Worm (Caenorhabditis elegans) whole organism, mixed stage, embryonic: ENCODE results near the gene F54D10.9.
A peak's percentile ranks its signal among the peaks of the same experiment; 100 is the strongest.

Source experiments
- M03D4.4 ChIP-seq: sonication (generic microtip); optimal IDR thresholded peaks from 2 replicates; lab custom pipeline; 2017; ENCODE audit warnings: mild to moderate bottlenecking, missing genetic modification characterization, missing compliant biosample characterization
- bed-3 ChIP-seq: fragments of 200-800 bp; sonication (Bioruptor generic); optimal IDR thresholded peaks from 3 replicates; lab custom pipeline; 2018; ENCODE audit warnings: mild to moderate bottlenecking, missing genetic modification characterization, moderate library complexity, missing compliant biosample characterization
- blmp-1 ChIP-seq: fragments of 150-350 bp; optimal IDR thresholded peaks from 2 replicates; lab custom pipeline; 2014; ENCODE audit warnings: missing biosample characterization, missing genetic modification characterization
- ceh-43 ChIP-seq: fragments of 200-800 bp; sonication (Bioruptor generic); optimal IDR thresholded peaks from 2 replicates; lab custom pipeline; 2018; ENCODE audit warnings: mild to moderate bottlenecking, missing genetic modification characterization, moderate library complexity, missing compliant biosample characterization
- ceh-83 ChIP-seq: fragments of 200-800 bp; sonication (Bioruptor generic); optimal IDR thresholded peaks from 2 replicates; lab custom pipeline; 2018; ENCODE audit warnings: mild to moderate bottlenecking, missing genetic modification characterization, missing compliant biosample characterization
- ces-1 ChIP-seq: fragments of 150-350 bp; optimal IDR thresholded peaks from 2 replicates; lab custom pipeline; 2014; ENCODE audit warnings: missing biosample characterization, missing genetic modification reagents, missing genetic modification characterization
- cnd-1 ChIP-seq: fragments of 200-800 bp; sonication (Bioruptor generic); optimal IDR thresholded peaks from 2 replicates; lab custom pipeline; 2018; ENCODE audit warnings: mild to moderate bottlenecking, missing genetic modification characterization, missing compliant biosample characterization
- drap-1 ChIP-seq: fragments of 200-800 bp; sonication (Bioruptor generic); optimal IDR thresholded peaks from 3 replicates; lab custom pipeline; 2018; ENCODE audit warnings: mild to moderate bottlenecking, missing genetic modification characterization, missing compliant biosample characterization
- elt-1 ChIP-seq: sonication (generic microtip); optimal IDR thresholded peaks from 2 replicates; lab custom pipeline; 2017; ENCODE audit warnings: missing genetic modification characterization, mild to moderate bottlenecking, missing compliant biosample characterization, antibody characterized with exemption, moderate library complexity, borderline replicate concordance; ENCODE audit not compliant: insufficient read depth
- elt-3 ChIP-seq: fragments of 150-350 bp; optimal IDR thresholded peaks from 2 replicates; lab custom pipeline; 2014; ENCODE audit warnings: missing biosample characterization, missing genetic modification characterization
- flh-1 ChIP-seq: fragments of 200-800 bp; sonication (Bioruptor generic); optimal IDR thresholded peaks from 2 replicates; lab custom pipeline; 2018; ENCODE audit warnings: mild to moderate bottlenecking, missing genetic modification characterization, moderate library complexity, missing compliant biosample characterization
- ham-2 ChIP-seq: fragments of 200-800 bp; sonication (Bioruptor generic); optimal IDR thresholded peaks from 2 replicates; lab custom pipeline; 2018; ENCODE audit warnings: mild to moderate bottlenecking, missing genetic modification characterization, missing compliant biosample characterization
- hlh-1 ChIP-seq: fragments of 150-350 bp; optimal IDR thresholded peaks from 2 replicates; lab custom pipeline; 2014; ENCODE audit warnings: missing biosample characterization, missing genetic modification reagents, missing genetic modification characterization
- lin-13 ChIP-seq: fragments of 150-350 bp; optimal IDR thresholded peaks from 2 replicates; lab custom pipeline; 2014; ENCODE audit warnings: missing biosample characterization, missing genetic modification characterization
- lin-32 ChIP-seq: fragments of 200-800 bp; sonication (Bioruptor generic); optimal IDR thresholded peaks from 2 replicates; lab custom pipeline; 2018; ENCODE audit warnings: mild to moderate bottlenecking, missing genetic modification characterization, missing compliant biosample characterization
- mls-2 ChIP-seq: sonication (generic microtip); optimal IDR thresholded peaks from 2 replicates; lab custom pipeline; 2016; ENCODE audit warnings: mild to moderate bottlenecking, missing genetic modification characterization, moderate library complexity, missing compliant biosample characterization
- nhr-12 ChIP-seq: fragments of 150-350 bp; optimal IDR thresholded peaks from 2 replicates; lab custom pipeline; 2014; ENCODE audit warnings: missing biosample characterization, missing genetic modification characterization
- nhr-2 ChIP-seq: fragments of 150-350 bp; optimal IDR thresholded peaks from 2 replicates; lab custom pipeline; 2014; ENCODE audit warnings: missing biosample characterization, missing genetic modification characterization
- nhr-28 ChIP-seq: fragments of 150-350 bp; optimal IDR thresholded peaks from 2 replicates; lab custom pipeline; 2014; ENCODE audit warnings: missing biosample characterization, missing genetic modification characterization
- nhr-76 ChIP-seq: sonication (generic microtip); optimal IDR thresholded peaks from 2 replicates; lab custom pipeline; 2017; ENCODE audit warnings: missing biosample characterization, missing genetic modification characterization
- pha-4 ChIP-seq: fragments of 150-350 bp; optimal IDR thresholded peaks from 2 replicates; lab custom pipeline; 2018; ENCODE audit warnings: missing biosample characterization, missing genetic modification reagents, missing genetic modification characterization
- sem-2 ChIP-seq: fragments of 200-800 bp; sonication (Bioruptor generic); optimal IDR thresholded peaks from 2 replicates; lab custom pipeline; 2018; ENCODE audit warnings: mild to moderate bottlenecking, missing genetic modification characterization, missing compliant biosample characterization
- snpc-4 ChIP-seq: fragments of 150-350 bp; optimal IDR thresholded peaks from 2 replicates; lab custom pipeline; 2014; ENCODE audit warnings: missing biosample characterization, missing genetic modification characterization
- tbx-8 ChIP-seq: fragments of 200-800 bp; sonication (Bioruptor generic); optimal IDR thresholded peaks from 2 replicates; lab custom pipeline; 2018; ENCODE audit warnings: mild to moderate bottlenecking, missing genetic modification characterization, moderate library complexity, missing compliant biosample characterization
- unc-120 ChIP-seq: sonication (generic microtip); optimal IDR thresholded peaks from 2 replicates; lab custom pipeline; 2017; ENCODE audit warnings: missing genetic modification characterization, missing compliant biosample characterization; ENCODE audit not compliant: poor library complexity, severe bottlenecking
- unc-62 ChIP-seq: fragments of 150-350 bp; optimal IDR thresholded peaks from 2 replicates; lab custom pipeline; 2014; ENCODE audit warnings: missing biosample characterization, missing genetic modification reagents, missing genetic modification characterization
- zip-8 ChIP-seq: fragments of 150-350 bp; optimal IDR thresholded peaks from 2 replicates; lab custom pipeline; 2014; ENCODE audit warnings: missing biosample characterization, missing genetic modification characterization
- ztf-11 ChIP-seq: fragments of 150-350 bp; optimal IDR thresholded peaks from 2 replicates; lab custom pipeline; 2014; ENCODE audit warnings: missing biosample characterization, missing genetic modification characterization

F54D10.9 gene

DNA sequence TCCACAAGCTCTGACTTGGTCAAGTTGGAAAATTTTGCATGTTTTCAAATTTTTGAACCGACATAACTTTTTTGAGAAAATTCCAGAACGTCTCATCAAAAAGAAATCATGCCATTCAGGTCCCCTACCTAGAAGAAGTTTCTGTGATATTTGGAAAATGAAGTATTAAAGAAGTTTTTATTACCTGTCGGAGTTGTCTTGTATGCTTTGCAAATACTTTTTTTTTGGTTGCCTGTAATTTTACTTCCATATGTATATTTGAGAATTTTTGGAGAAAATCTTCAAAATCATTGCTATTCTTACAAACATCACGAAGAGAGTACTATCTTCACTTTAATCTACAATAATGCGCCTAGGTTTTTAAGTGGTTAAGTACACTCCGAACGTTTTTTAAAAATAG lies 18.4 kb upstream of the F54D10.9 start, which contains the start of gene nhr-72:
Gene nhr-72 (minus strand): TSS at position 101 of the 400 bp plus-strand sequence.
- TF ChIP-seq pha-4 (tag; lab: Kevin White, UChicago) (no peak), tbx-8 (GFP tag; lab: Kevin White, UChicago) (no peak), nhr-2 (tag; lab: Kevin White, UChicago) (no peak), cnd-1 (no peak), lin-32 (GFP tag; lab: Kevin White, UChicago) (no peak), drap-1 (GFP tag; lab: Kevin White, UChicago) (no peak), snpc-4 (no peak), ceh-83 (GFP tag; lab: Kevin White, UChicago) (no peak), unc-62 (GFP tag; lab: Kevin White, UChicago) (no peak), mls-2 (tag; lab: Kevin White, UChicago) (no peak)
- TF ChIP-seq, all 35 proteins: peak for 0

DNA sequence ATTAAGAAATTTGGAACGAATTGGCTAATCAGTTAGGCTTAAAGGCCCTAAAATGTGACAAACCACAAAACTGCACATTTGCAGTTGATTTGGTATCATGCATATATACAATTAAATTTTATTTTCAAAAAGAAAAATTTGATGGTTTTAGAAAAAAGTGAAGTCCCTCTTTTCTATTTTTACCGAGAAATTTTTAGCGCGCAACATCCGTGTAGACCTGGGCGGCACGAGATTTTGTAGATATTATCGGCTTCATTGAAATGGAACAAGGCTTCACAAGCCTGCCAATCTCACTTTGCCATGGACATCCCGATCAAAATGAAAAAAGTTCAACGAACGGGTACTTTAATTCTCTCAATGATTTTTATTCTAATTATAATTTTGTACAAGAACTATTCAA lies 13.7 kb upstream of the F54D10.9 start, which contains the start of gene C17A2.2:
Gene C17A2.2 (plus strand): TSS at position 301 of the 400 bp plus-strand sequence.
- TF ChIP-seq lin-32 (GFP tag; lab: Kevin White, UChicago) (no peak), lin-13 (tag; lab: Kevin White, UChicago) (no peak), flh-1 (GFP tag; lab: Kevin White, UChicago) (no peak), drap-1 (GFP tag; lab: Kevin White, UChicago) (no peak), nhr-76 (no peak), cnd-1 (no peak), ceh-83 (GFP tag; lab: Kevin White, UChicago) (no peak), M03D4.4 (tag; lab: Kevin White, UChicago) (no peak), nhr-12 (tag; lab: Kevin White, UChicago) (no peak), blmp-1 (no peak), tbx-8 (GFP tag; lab: Kevin White, UChicago) (no peak), elt-1 (no peak), hlh-1 (tag; lab: Kevin White, UChicago) (no peak)
- TF ChIP-seq, all 35 proteins: peak for 0

DNA sequence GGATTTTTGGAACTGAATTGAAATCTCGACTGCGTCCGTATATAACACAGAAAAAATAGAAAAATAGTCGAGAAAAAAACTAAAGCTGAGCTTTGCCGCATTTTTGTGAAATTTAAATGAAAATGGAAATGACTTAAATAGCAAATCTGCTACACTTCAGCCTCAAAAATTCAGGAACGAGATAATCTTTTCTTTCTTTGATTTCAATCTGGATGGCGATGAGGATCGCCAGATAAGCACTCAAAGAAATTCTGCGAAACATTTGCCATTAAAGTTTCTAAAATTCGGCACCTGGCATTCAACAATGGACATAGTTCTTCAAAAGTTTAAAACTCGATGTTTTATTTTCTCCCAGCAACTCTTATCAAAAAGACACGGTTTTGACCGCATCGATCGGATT lies 11.0 kb upstream of the F54D10.9 start, which contains the start of the genes C17A2.7 and C17A2.3:
Gene C17A2.7 (minus strand): TSS at position 101 of the 400 bp plus-strand sequence.
Gene C17A2.3 (plus strand): TSS at position 305 of the 400 bp plus-strand sequence.
- TF ChIP-seq ces-1 (no peak), elt-1 (peak; percentile 36)

DNA sequence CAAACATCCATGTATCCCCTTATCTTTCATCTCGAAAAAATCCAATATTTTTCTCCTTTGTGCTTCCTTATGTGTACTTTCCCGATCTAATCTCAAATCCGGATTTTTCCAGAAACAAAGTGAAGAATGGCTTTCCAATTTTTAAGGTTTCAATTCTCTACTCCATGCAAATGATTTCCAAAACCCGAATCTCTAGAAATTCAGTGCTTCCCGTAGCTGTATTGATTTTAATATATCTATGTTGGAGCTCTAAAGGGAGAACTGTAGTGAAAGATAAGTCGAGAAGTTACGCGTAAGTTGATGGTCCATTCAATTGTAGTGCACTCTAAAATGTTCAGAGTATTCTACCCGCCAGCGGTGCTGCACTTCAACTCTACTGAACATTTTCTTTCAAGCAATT lies 7.3 kb upstream of the F54D10.9 start, which contains the start of gene C17A2.4:
Gene C17A2.4 (plus strand): TSS at position 301 of the 400 bp plus-strand sequence.
- no peak for TF ChIP-seq lin-13 (tag; lab: Kevin White, UChicago)
- no peak for TF ChIP-seq elt-3
- TF ChIP-seq sem-2: no peak
- no peak for TF ChIP-seq ceh-43
- TF ChIP-seq ham-2: no peak
- no peak for TF ChIP-seq bed-3 (GFP tag; lab: Kevin White, UChicago)
- no peak for TF ChIP-seq tbx-8 (GFP tag; lab: Kevin White, UChicago)
- TF ChIP-seq flh-1 (GFP tag; lab: Kevin White, UChicago): no peak
- no peak for TF ChIP-seq nhr-12 (tag; lab: Kevin White, UChicago)
- TF ChIP-seq zip-8 (tag; lab: Kevin White, UChicago): no peak
- TF ChIP-seq M03D4.4 (tag; lab: Kevin White, UChicago): no peak
- no peak for TF ChIP-seq ceh-83 (GFP tag; lab: Kevin White, UChicago)
- no peak for TF ChIP-seq blmp-1
- TF ChIP-seq lin-32 (GFP tag; lab: Kevin White, UChicago): no peak
- TF ChIP-seq drap-1 (GFP tag; lab: Kevin White, UChicago): no peak
- no peak for TF ChIP-seq nhr-76
- no peak for TF ChIP-seq nhr-28
- TF ChIP-seq hlh-1 (tag; lab: Kevin White, UChicago): no peak
- TF ChIP-seq ztf-11 (tag; lab: Kevin White, UChicago): no peak

DNA sequence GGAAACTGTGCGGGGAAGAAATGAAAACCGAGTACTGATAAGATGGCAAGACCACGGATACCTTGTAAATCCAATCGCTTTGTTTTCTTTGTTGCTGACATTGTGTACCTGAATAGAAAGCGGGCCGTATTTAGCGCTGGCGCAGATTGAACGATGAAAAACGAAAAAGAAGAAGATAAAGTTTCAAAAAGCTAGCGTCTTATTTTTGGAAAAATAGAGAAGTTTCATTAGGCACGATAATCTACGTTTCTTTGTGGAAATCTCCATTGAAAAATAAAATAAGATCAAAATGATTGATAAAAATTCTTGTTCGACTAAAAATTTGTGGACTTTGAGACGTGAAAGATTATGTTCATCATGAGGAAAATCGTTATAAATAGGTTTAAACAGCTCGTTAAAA lies 3.6 kb upstream of the F54D10.9 start, which contains the start of gene oac-4:
Gene oac-4 (minus strand): TSS at position 101 of the 400 bp plus-strand sequence.
- no peak for TF ChIP-seq drap-1 (GFP tag; lab: Kevin White, UChicago)
- TF ChIP-seq hlh-1 (tag; lab: Kevin White, UChicago): no peak
- TF ChIP-seq zip-8 (tag; lab: Kevin White, UChicago): no peak
- no peak for TF ChIP-seq tbx-8 (GFP tag; lab: Kevin White, UChicago)
- no peak for TF ChIP-seq unc-62 (GFP tag; lab: Kevin White, UChicago)
- no peak for TF ChIP-seq lin-32 (GFP tag; lab: Kevin White, UChicago)
- no peak for TF ChIP-seq nhr-12 (tag; lab: Kevin White, UChicago)
- TF ChIP-seq blmp-1: no peak
- TF ChIP-seq unc-120 (tag; lab: Kevin White, UChicago): no peak
